Worm (Caenorhabditis elegans) whole organism, L3 larva: ENCODE data around the gene ZK632.12.

Source experiments
- ama-1 ChIP-seq: fragments of 150-350 bp; optimal IDR thresholded peaks from 2 replicates; lab custom pipeline; 2018
- egl-27 ChIP-seq: sonication (generic microtip); optimal IDR thresholded peaks from 4 replicates; lab custom pipeline; 2017; ENCODE audit warnings: missing biosample characterization, missing genetic modification reagents, missing genetic modification characterization
- nhr-25 ChIP-seq: sonication (generic microtip); optimal IDR thresholded peaks from 2 replicates; lab custom pipeline; 2017; ENCODE audit warnings: missing biosample characterization, missing genetic modification characterization

DNA sequence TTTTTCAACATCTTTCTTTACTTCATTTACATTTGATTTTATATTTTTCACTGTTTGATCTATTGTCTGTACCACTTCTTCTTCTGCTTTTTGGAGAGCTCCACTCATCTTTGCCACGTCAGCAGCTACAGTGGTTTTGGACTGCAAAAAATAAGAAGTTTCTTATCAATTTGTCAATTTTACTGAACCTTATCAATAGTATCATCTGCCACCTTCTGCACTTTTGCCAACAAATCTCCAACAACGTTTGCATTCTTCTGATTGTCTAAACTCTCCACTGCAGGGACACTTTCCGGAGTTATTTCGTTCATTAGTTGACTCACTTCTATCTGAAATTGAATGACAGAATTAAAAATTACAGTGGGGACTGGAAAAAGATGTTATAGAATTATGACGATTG is 43.8 kb upstream of the ZK632.12 start:
- TF ChIP-seq nhr-25 (tag; lab: Kevin White, UChicago) (no peak), ama-1 (lab: Kevin White, UChicago) (no peak), egl-27 (tag; lab: Kevin White, UChicago) (no peak)
